Worm (Caenorhabditis elegans): ENCODE results near the gene K07F5.12.

Gene K07F5.12

DNA sequence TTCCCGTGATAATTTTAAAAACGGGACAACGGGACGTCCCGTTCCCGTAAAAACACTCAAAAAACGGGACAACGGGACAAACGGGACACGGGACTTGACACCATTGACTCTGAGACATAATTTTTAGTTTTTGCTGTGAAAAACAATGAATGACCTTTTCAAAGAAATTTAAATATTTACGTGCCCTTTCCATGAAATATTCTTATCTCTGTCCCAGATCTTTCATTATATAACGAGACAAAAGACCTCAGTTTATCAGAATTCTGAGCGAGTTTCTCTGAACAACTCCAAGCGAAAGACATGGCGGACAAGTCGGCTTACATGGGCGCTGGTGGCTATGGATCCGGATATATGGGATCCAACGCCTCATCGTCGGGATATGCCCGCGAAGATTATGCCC is 12.1 kb upstream of the K07F5.12 start, which contains the start of gene nspd-2:
TSS of gene nspd-2 (plus strand) at position 301 of the 400 bp plus-strand sequence.
- TF ChIP-seq dao-5 (tag; optimal IDR thresholded peaks at IDR 0.05) (no peak), him-1 (tag; optimal IDR thresholded peaks at IDR 0.05) (no peak), W03F9.2 (tag; optimal IDR thresholded peaks at IDR 0.05) (no peak)

- TF ChIP-seq him-1 (tag; optimal IDR thresholded peaks at IDR 0.05) (no peak), W03F9.2 (tag; optimal IDR thresholded peaks at IDR 0.05) (no peak), dao-5 (tag; optimal IDR thresholded peaks at IDR 0.05) (no peak)
These were observed 9.2 kb upstream of the K07F5.12 start, which contains the start of gene K07F5.6 for ce11 chrIV:9846574-9846973. Gene K07F5.6 (minus strand): TSS chrIV:9846674.

DNA sequence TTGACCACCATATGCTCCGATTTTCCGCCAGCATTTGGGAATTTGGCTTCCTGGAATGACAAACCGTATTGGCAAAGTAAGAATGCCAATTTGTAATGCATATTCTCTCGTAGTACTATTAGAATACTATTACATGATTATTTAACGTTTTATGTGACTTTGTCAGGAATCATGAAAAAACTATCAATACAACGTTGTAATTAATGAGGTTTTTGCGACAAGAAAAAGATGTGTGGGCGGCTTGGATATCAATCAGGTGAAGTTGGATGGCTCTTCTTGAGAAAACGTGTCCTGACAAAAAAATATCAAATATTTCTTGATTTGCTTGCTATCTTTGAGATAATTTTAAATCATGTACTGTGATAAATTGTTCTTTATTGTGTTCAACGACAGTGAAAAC is 7.7 kb upstream of the K07F5.12 start, which contains the start of gene K07F5.7:
TSS of gene K07F5.7 (minus strand) at position 101 of the 400 bp plus-strand sequence.
- TF ChIP-seq him-1 (tag; optimal IDR thresholded peaks at IDR 0.05) = no peak

DNA sequence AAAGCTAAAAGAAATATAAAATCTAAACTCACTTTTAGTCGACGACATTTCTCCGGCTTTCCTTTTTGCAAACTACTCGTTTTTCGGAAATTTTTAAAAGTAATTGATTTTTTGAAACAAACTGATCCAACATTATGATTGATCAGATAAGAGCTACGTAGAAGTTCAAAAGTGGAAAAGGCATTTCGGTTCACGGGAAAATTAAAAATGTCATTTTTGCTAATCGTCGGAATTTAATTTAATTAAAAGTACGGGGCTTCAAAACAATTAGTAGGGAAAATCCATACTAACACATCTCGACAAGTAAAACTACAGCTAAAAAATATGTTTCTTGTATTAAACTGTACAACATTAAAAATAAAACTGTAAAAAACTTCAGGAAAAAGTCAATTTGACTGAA is 6.2 kb upstream of the K07F5.12 start, which contains the start of gene K07F5.8:
TSS of gene K07F5.8 (minus strand) at position 101 of the 400 bp plus-strand sequence.
- TF ChIP-seq W03F9.2 (tag; optimal IDR thresholded peaks at IDR 0.05) = no peak
- no peak for TF ChIP-seq dao-5 (tag; optimal IDR thresholded peaks at IDR 0.05)
- no peak for TF ChIP-seq him-1 (tag; optimal IDR thresholded peaks at IDR 0.05)

- TF ChIP-seq dao-5 (tag; optimal IDR thresholded peaks at IDR 0.05) = no peak
- TF ChIP-seq W03F9.2 (tag; optimal IDR thresholded peaks at IDR 0.05) = no peak
- no peak for TF ChIP-seq him-1 (tag; optimal IDR thresholded peaks at IDR 0.05)
These were observed 4.9 kb upstream of the K07F5.12 start, which contains the start of gene ssp-10 for ce11 chrIV:9850931-9851330. Gene ssp-10 (minus strand): TSS chrIV:9851031.

DNA sequence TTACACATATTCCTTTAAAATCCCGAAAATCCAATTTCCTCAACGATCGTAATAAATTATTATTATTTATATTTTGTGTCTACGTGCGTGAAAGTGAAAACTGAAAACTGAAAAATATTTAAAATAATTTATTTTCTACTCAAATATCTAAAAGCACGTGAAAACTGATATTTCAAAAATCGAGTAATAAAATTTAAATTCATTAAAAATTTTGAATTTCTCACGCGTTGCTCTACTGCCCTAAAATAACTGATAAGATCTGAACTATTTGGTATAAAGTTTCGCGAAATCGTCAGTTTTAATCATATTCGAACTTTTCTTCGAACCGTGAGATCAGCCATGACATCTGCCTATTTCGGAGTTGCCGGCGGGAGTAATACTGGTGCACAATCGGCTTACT is 3.6 kb upstream of the K07F5.12 start, which contains the start of gene ssq-1:
TSS of gene ssq-1 (plus strand) at position 301 of the 400 bp plus-strand sequence.
- no peak for TF ChIP-seq W03F9.2 (tag; optimal IDR thresholded peaks at IDR 0.05)
- no peak for TF ChIP-seq dao-5 (tag; optimal IDR thresholded peaks at IDR 0.05)
- no peak for TF ChIP-seq him-1 (tag; optimal IDR thresholded peaks at IDR 0.05)

DNA sequence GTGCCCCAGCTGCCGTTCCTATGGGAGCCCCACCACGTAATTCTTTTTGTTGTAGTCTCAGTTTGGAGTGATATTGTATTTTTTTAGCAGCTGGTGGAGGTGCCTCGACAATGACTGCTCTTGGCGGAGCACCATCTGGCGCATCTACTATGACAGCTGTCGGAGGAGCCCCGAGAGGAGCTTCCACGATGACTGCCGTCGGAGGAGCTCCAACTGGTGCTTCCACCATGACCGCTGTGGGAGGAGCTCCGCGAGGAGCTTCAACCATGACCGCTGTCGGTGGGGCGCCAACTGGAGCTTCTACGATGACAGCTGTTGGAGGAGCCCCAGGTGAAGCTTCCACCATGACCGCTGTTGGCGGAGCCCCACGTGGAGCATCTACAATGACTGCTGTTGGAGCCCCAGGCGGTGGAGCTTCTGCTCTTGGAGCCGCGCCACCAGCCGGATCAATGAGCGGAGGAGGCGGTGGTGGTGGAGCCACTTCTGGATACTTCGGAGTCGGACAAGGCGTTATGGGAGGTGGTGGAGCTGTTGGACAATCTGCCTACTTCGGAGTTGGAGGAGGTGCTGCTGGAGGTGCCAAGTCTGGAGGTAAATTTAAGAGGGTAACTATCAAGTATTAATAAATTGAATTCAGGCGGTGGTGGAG is 2.9 kb upstream of the K07F5.12 start:
- no peak for TF ChIP-seq dao-5 (tag; optimal IDR thresholded peaks at IDR 0.05)
- no peak for TF ChIP-seq W03F9.2 (tag; optimal IDR thresholded peaks at IDR 0.05)
- no peak for TF ChIP-seq him-1 (tag; optimal IDR thresholded peaks at IDR 0.05)

DNA sequence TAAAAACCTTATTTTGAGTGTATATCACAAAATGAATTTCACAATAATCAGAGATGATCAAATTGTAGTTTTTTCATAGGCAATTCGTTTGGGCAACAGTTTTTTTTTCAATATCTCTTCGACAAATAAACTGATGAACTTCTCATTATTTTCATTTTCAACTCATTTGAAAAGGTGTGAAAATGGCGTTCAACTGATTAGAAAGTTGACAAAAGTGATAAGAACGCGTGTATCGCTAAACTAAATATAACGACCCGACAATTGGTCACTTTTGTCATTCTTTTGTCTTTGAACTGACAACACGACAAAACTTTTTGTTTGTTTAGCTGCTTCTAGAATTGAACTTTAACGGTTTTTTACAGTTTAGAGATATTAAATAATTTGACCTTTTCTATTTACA is 860 bp upstream of the K07F5.12 start:
- no peak for TF ChIP-seq him-1 (tag; optimal IDR thresholded peaks at IDR 0.05)
- no peak for TF ChIP-seq W03F9.2 (tag; optimal IDR thresholded peaks at IDR 0.05)
- TF ChIP-seq dao-5 (tag; optimal IDR thresholded peaks at IDR 0.05) = no peak

DNA sequence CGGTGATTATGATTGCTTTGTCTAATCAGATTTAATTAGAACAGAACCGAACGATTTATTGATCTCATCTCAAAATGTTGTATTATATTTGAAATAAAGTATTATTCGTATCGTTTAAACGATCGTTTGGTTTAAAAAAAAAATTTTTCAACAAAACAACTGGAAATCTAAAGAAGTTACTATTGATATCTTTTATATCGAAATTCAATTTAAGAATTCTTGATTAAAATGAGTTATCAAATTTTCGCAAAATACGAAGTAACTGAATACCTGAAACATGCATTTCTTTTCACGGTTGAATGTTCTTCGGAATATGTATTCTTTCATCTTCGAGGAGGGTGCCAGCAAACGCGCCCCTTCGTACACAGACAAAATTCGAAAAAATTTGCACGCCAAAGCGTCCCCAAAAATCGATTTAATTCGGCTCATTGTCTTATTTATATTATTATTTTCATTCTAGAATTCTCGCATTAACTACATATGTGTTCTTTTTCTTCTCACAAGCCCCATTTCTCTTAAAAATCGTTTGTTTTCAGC is 2.2 kb downstream of the K07F5.12 start, which contains the start of gene npp-1:
TSS of gene npp-1 (plus strand) at position 537 of the 537 bp plus-strand sequence.
- TF ChIP-seq W03F9.2 (tag; optimal IDR thresholded peaks at IDR 0.05) = peak; percentile 75
- TF ChIP-seq dao-5 (tag; optimal IDR thresholded peaks at IDR 0.05) = no peak

DNA sequence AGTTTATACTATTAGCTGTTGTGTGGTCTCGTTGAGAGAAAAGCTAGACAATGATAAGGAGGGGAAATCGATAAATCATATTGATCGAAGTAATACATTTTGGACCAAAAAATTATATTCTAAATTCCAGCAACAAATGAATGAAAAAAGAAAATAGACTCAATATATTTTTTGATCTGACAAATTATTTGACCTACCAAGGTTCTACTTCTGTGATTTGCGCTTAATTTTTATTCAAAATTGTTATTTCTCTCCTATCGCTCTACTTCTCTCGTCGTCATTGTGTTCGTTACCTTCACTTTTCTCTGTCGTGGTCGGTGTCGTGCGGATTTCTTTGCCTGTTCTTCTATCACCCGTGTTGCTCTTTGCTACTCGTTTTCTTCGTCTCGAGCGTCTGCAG is 3.2 kb downstream of the K07F5.12 start:
- TF ChIP-seq dao-5 (tag; optimal IDR thresholded peaks at IDR 0.05) (no peak), W03F9.2 (tag; optimal IDR thresholded peaks at IDR 0.05) (no peak), him-1 (tag; optimal IDR thresholded peaks at IDR 0.05) (no peak)

ce11 chrIV:9861921-9862320 is 6.1 kb downstream of the K07F5.12 start, which contains the start of gene K07F5.14:
Gene K07F5.14 (plus strand): TSS chrIV:9862221.
- TF ChIP-seq dao-5 (tag; optimal IDR thresholded peaks at IDR 0.05) (no peak), him-1 (tag; optimal IDR thresholded peaks at IDR 0.05) (no peak), W03F9.2 (tag; optimal IDR thresholded peaks at IDR 0.05) (no peak)

DNA sequence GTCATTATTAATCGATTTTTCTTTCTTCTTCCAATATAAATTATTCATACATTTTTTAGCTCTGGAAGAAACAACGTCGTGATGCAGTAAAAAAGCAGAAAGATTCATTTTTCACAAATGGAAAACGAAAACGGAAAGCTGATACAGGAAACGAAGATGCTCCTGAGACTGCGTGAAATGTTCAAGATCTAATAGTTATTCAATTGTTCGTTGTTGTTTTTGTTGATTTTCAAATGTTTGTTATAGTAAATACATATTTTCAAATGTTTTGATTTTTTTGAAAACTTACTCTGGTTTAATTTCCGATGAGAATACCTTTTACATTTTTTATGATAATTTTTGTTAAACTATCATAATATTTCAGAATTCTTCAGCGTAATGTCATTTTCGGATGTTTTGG is 8.0 kb downstream of the K07F5.12 start, which contains the start of gene K07F5.16:
TSS of gene K07F5.16 (plus strand) at position 301 of the 400 bp plus-strand sequence.
- TF ChIP-seq him-1 (tag; optimal IDR thresholded peaks at IDR 0.05) (no peak), W03F9.2 (tag; optimal IDR thresholded peaks at IDR 0.05) (no peak), dao-5 (tag; optimal IDR thresholded peaks at IDR 0.05) (no peak)

ce11 chrIV:9864778-9865177 is 9.0 kb downstream of the K07F5.12 start, which contains the start of the genes K07F5.15 and K07F5.22:
Gene K07F5.15 (plus strand): TSS chrIV:9865078.
Gene K07F5.22 (plus strand): TSS chrIV:9865078.
- TF ChIP-seq him-1 (tag; optimal IDR thresholded peaks at IDR 0.05) (no peak), W03F9.2 (tag; optimal IDR thresholded peaks at IDR 0.05) (no peak), dao-5 (tag; optimal IDR thresholded peaks at IDR 0.05) (no peak)

- no peak for TF ChIP-seq him-1 (tag; optimal IDR thresholded peaks at IDR 0.05)
- TF ChIP-seq W03F9.2 (tag; optimal IDR thresholded peaks at IDR 0.05) = no peak
- no peak for TF ChIP-seq dao-5 (tag; optimal IDR thresholded peaks at IDR 0.05)
These were observed 11.1 kb downstream of the K07F5.12 start for ce11 chrIV:9866865-9867264.
